Worm (Caenorhabditis elegans): ENCODE measurements around the gene ceh-83.

DNA sequence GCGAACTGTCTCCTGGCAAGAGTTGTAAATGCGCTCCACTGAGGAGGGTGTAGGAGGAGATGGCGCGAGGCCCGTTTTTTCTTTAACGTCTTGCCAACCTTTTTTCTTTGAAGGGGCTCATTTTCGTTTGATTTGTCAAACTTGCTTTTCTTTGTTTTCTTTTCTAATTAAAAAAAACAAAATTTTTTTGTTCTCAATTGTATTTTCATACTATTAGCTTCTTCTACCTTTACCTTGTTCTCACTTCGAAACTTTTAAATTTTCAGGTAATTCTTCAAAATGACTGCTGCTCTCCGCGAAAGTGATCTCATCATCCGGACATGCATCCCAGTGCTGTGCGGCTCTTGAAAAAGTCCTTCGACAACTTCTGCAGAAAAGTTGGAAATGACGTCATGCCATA lies 26.4 kb downstream of the ceh-83 start, which contains the start of gene fbxa-184:
- TF ChIP-seq flt-1 (GFP tag; IDR thresholded peaks at IDR 0.05) (no peak), ztf-23 (GFP tag; IDR thresholded peaks at IDR 0.05) (no peak)
